Comparison of ENCODE assay signal across 1 fruit fly cellular context in the genomic region with DNA sequence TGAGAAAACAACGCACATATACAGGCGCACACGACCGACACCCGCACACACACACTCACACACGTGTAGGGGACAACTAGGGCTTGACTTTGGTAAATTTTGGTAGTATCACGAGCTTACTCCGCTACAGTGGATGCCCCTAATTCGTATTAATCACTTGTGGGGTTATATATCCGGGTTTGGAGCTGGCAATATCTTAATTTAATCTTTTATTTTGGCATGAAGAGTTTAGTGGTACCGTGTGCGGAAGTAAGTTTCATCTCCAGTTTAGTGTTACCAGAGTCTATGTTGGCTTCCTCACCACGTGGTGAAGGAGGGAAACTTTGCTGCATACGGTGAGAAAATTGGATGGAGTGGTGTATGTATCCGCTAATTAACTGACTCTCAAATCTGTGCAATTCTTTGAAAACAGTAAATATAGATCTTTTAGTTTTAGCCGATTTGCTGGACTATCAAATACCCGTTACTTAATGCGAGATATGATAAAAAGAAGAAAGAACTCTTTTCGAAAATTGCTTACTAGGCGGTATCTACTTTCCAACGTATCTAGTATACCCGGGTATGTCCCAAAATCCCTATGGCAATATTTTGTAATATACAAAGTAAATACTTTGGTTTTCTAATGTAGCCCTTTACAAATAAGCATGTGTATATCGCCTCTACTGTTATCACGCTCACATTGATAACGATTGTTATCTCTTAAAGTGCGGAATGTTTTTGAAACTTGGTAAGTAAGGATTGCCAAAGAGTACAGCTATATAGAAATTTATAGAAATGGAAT.
A peak's percentile ranks its signal among the peaks of the same experiment; 100 is the strongest.
TF ChIP-seq lines count a peak whose summit lies in the region.

A gene (minus strand): TSS at position 263 of the 781 bp plus-strand sequence.
A gene (plus strand): TSS at position 491 of the 781 bp plus-strand sequence.

TF ChIP-seq in whole organism, embryonic, 481 proteins besides CTCF, POLR2A, EP300 and RAD21 (continued from another document and continues in another):
- peak; percentile 17 for TF ChIP-seq CG12155 (GFP tag; optimal IDR thresholded peaks at IDR 0.05; lab: Kevin White, UChicago)
- 0 out of 3 replicates have a peak, but pooled peaks have one; percentile 44 for TF ChIP-seq vnd (GFP tag; IDR thresholded peaks at IDR 0.05; lab: Robert Waterston, UW; ENCODE audit: partially characterized antibody)
- TF ChIP-seq CG14667 (GFP tag; IDR thresholded peaks at IDR 0.05; lab: Robert Waterston, UW), result no peak
- TF ChIP-seq Poxn (GFP tag; IDR thresholded peaks at IDR 0.05; lab: Robert Waterston, UW), result no peak
- TF ChIP-seq CG18764 (GFP tag; optimal IDR thresholded peaks at IDR 0.05; lab: Kevin White, UChicago), result peak; percentile 28
- TF ChIP-seq Xbp1 (GFP tag; optimal IDR thresholded peaks at IDR 0.05; lab: Kevin White, UChicago), result peak; percentile 33
- TF ChIP-seq CG10366 (GFP tag; IDR thresholded peaks at IDR 0.05; lab: Robert Waterston, UW), result peak; percentile 23; the same call in 1 of the 2 replicates
- TF ChIP-seq ato (GFP tag; IDR thresholded peaks at IDR 0.05; lab: Robert Waterston, UW; ENCODE audit: partially characterized antibody), result no peak
- TF ChIP-seq fru (optimal IDR thresholded peaks at IDR 0.05; lab: Kevin White, UChicago), result no peak
- TF ChIP-seq tio (GFP tag; optimal IDR thresholded peaks at IDR 0.05; lab: Kevin White, UChicago), result peak; percentile 56
- peak in 1 of 2 experiments; percentile 10 for TF ChIP-seq Trl (optimal IDR thresholded peaks at IDR 0.05; lab: Kevin White, UChicago)
- peak; percentile 9 for TF ChIP-seq Trl (GFP tag; optimal IDR thresholded peaks at IDR 0.05; lab: Kevin White, UChicago)
- TF ChIP-seq ap (GFP tag; IDR thresholded peaks at IDR 0.05; lab: Robert Waterston, UW), result no peak; the same call in 1 of the 2 replicates
- TF ChIP-seq CG11456 (GFP tag; IDR thresholded peaks at IDR 0.05; lab: Robert Waterston, UW), result no peak
- peak; percentile 68; the same call in 2 of the 3 replicates for TF ChIP-seq CG2199 (GFP tag; IDR thresholded peaks at IDR 0.05; lab: Robert Waterston, UW)
- no peak for TF ChIP-seq Nf-YA (GFP tag; IDR thresholded peaks at IDR 0.05; lab: Robert Waterston, UW)
- peak; percentile 37 for TF ChIP-seq CG4820 (GFP tag; optimal IDR thresholded peaks at IDR 0.05; lab: Kevin White, UChicago)
- no peak for TF ChIP-seq Xrp1 (GFP tag; IDR thresholded peaks at IDR 0.05; lab: Robert Waterston, UW)
- TF ChIP-seq Hsf (GFP tag; optimal IDR thresholded peaks at IDR 0.05; lab: Kevin White, UChicago), result peak; percentile 68
- TF ChIP-seq sc (optimal IDR thresholded peaks at IDR 0.05; lab: Kevin White, UChicago), result no peak
- peak; percentile 77 for TF ChIP-seq sc (GFP tag; optimal IDR thresholded peaks at IDR 0.05; lab: Kevin White, UChicago)
- peak; percentile 51 for TF ChIP-seq stwl (tag; optimal IDR thresholded peaks at IDR 0.05; lab: Kevin White, UChicago)
- TF ChIP-seq cas (GFP tag; IDR thresholded peaks at IDR 0.05; lab: Robert Waterston, UW), result no peak
- peak; percentile 59 for TF ChIP-seq sna (GFP tag; IDR thresholded peaks at IDR 0.05; lab: Robert Waterston, UW; ENCODE audit: partially characterized antibody)
- TF ChIP-seq jing (GFP tag; optimal IDR thresholded peaks at IDR 0.05; lab: Kevin White, UChicago), result peak; percentile 35
- peak; percentile 14 for TF ChIP-seq Dad (GFP tag; optimal IDR thresholded peaks at IDR 0.05; lab: Kevin White, UChicago)
- peak; percentile 28 for TF ChIP-seq scrt (GFP tag; optimal IDR thresholded peaks at IDR 0.05; lab: Kevin White, UChicago)
- no peak for TF ChIP-seq CG8388 (GFP tag; optimal IDR thresholded peaks at IDR 0.05; lab: Kevin White, UChicago)
- TF ChIP-seq CG12104 (GFP tag; optimal IDR thresholded peaks at IDR 0.05; lab: Kevin White, UChicago), result peak; percentile 56
- TF ChIP-seq ttk (GFP tag; IDR thresholded peaks at IDR 0.05; lab: Robert Waterston, UW), result no peak
- TF ChIP-seq oc (tag; optimal IDR thresholded peaks at IDR 0.05; lab: Kevin White, UChicago), result peak; percentile 72
- TF ChIP-seq D19A (tag; optimal IDR thresholded peaks at IDR 0.05; lab: Kevin White, UChicago), result no peak
- TF ChIP-seq wor (GFP tag; IDR thresholded peaks at IDR 0.05; lab: Robert Waterston, UW), result no peak
- TF ChIP-seq CG4328 (GFP tag; optimal IDR thresholded peaks at IDR 0.05; lab: Kevin White, UChicago), result peak; percentile 18
- peak; percentile 40 for TF ChIP-seq CG17359 (tag; optimal IDR thresholded peaks at IDR 0.05; lab: Kevin White, UChicago)
- TF ChIP-seq CG13624 (GFP tag; optimal IDR thresholded peaks at IDR 0.05; lab: Kevin White, UChicago), result peak; percentile 45
- peak; percentile 94 for TF ChIP-seq gfzf (GFP tag; optimal IDR thresholded peaks at IDR 0.05; lab: Kevin White, UChicago)
- TF ChIP-seq esg (GFP tag; conservative IDR thresholded peaks at IDR 0.05; lab: Robert Waterston, UW), result no peak
- TF ChIP-seq Blimp-1 (GFP tag; optimal IDR thresholded peaks at IDR 0.05; lab: Kevin White, UChicago), result peak; percentile 2
- peak; percentile 75 for TF ChIP-seq CG10209 (GFP tag; optimal IDR thresholded peaks at IDR 0.05; lab: Kevin White, UChicago)
- no peak for TF ChIP-seq Oli (tag; optimal IDR thresholded peaks at IDR 0.05; lab: Kevin White, UChicago)
- no peak for TF ChIP-seq CG31388 (GFP tag; optimal IDR thresholded peaks at IDR 0.05; lab: Kevin White, UChicago)
- TF ChIP-seq amos (GFP tag; IDR thresholded peaks at IDR 0.05; lab: Robert Waterston, UW; ENCODE audit: partially characterized antibody), result peak; percentile 35; the same call in 1 of the 2 replicates
- TF ChIP-seq HmgZ (tag; optimal IDR thresholded peaks at IDR 0.05; lab: Kevin White, UChicago), result peak; percentile 16
- TF ChIP-seq CG6854 (GFP tag; optimal IDR thresholded peaks at IDR 0.05; lab: Kevin White, UChicago), result no peak
- no peak for TF ChIP-seq Spps (tag; optimal IDR thresholded peaks at IDR 0.05; lab: Kevin White, UChicago)
- peak; percentile 73 for TF ChIP-seq CG1603 (tag; optimal IDR thresholded peaks at IDR 0.05; lab: Kevin White, UChicago)
- TF ChIP-seq ac (GFP tag; optimal IDR thresholded peaks at IDR 0.05; lab: Kevin White, UChicago), result no peak
- no peak for TF ChIP-seq CG16815 (GFP tag; optimal IDR thresholded peaks at IDR 0.05; lab: Kevin White, UChicago)
- TF ChIP-seq CG6272 (GFP tag; IDR thresholded peaks at IDR 0.05; lab: Robert Waterston, UW), result 0 out of 2 replicates have a peak, but pooled peaks have one; percentile 7
- TF ChIP-seq CG5953 (GFP tag; IDR thresholded peaks at IDR 0.05; lab: Robert Waterston, UW), result no peak
- no peak for TF ChIP-seq Jarid2 (GFP tag; optimal IDR thresholded peaks at IDR 0.05; lab: Kevin White, UChicago)
- peak; percentile 39 for TF ChIP-seq CG18011 (GFP tag; optimal IDR thresholded peaks at IDR 0.05; lab: Kevin White, UChicago)
- TF ChIP-seq ERR (GFP tag; optimal IDR thresholded peaks at IDR 0.05; lab: Kevin White, UChicago), result no peak
- TF ChIP-seq CG33557 (GFP tag; optimal IDR thresholded peaks at IDR 0.05; lab: Kevin White, UChicago), result peak; percentile 73
- no peak for TF ChIP-seq CG8281 (tag; optimal IDR thresholded peaks at IDR 0.05; lab: Kevin White, UChicago)
- TF ChIP-seq Deaf1 (tag; optimal IDR thresholded peaks at IDR 0.05; lab: Kevin White, UChicago), result no peak
- TF ChIP-seq CG7357 (GFP tag; IDR thresholded peaks at IDR 0.05; lab: Robert Waterston, UW), result no peak
- TF ChIP-seq Dref (GFP tag; IDR thresholded peaks at IDR 0.05; lab: Robert Waterston, UW), result peak; percentile 51
- TF ChIP-seq prd (optimal IDR thresholded peaks at IDR 0.05; lab: Kevin White, UChicago), result no peak
- TF ChIP-seq prd (GFP tag; IDR thresholded peaks at IDR 0.05; lab: Robert Waterston, UW), result peak; percentile 49
- TF ChIP-seq cwo (GFP tag; optimal IDR thresholded peaks at IDR 0.05; lab: Kevin White, UChicago), result no peak
- peak; percentile 37 for TF ChIP-seq CG3407 (GFP tag; optimal IDR thresholded peaks at IDR 0.05; lab: Kevin White, UChicago)
- TF ChIP-seq HHEX (GFP tag; optimal IDR thresholded peaks at IDR 0.05; lab: Kevin White, UChicago), result peak; percentile 57
- TF ChIP-seq CG8089 (GFP tag; optimal IDR thresholded peaks at IDR 0.05; lab: Kevin White, UChicago), result peak; percentile 75
- TF ChIP-seq chn (GFP tag; optimal IDR thresholded peaks at IDR 0.05; lab: Kevin White, UChicago), result peak; percentile 19
- peak; percentile 41; the same call in 1 of the 2 replicates for TF ChIP-seq dimm (GFP tag; IDR thresholded peaks at IDR 0.05; lab: Robert Waterston, UW)
- peak; percentile 98 for TF ChIP-seq MESR4 (GFP tag; optimal IDR thresholded peaks at IDR 0.05; lab: Kevin White, UChicago)
- TF ChIP-seq abd-A (tag; optimal IDR thresholded peaks at IDR 0.05; lab: Kevin White, UChicago), result no peak
- peak; percentile 76 for TF ChIP-seq pho (GFP tag; optimal IDR thresholded peaks at IDR 0.05; lab: Kevin White, UChicago)
- peak; percentile 96 for TF ChIP-seq CG4617 (GFP tag; optimal IDR thresholded peaks at IDR 0.05; lab: Kevin White, UChicago; ENCODE audit: borderline replicate concordance)
- TF ChIP-seq Ssrp (tag; optimal IDR thresholded peaks at IDR 0.05; lab: Kevin White, UChicago), result no peak
- peak; percentile 35; the same call in 1 of the 2 replicates for TF ChIP-seq CG11247 (GFP tag; IDR thresholded peaks at IDR 0.05; lab: Robert Waterston, UW)
- peak; percentile 71 for TF ChIP-seq HLH54F (GFP tag; optimal IDR thresholded peaks at IDR 0.05; lab: Kevin White, UChicago)
- no peak for TF ChIP-seq Awh (GFP tag; IDR thresholded peaks at IDR 0.05; lab: Robert Waterston, UW)
- TF ChIP-seq fd96Cb (tag; optimal IDR thresholded peaks at IDR 0.05; lab: Kevin White, UChicago), result no peak
- no peak for TF ChIP-seq jumu (GFP tag; optimal IDR thresholded peaks at IDR 0.05; lab: Kevin White, UChicago)
- peak; percentile 48; the same call in 2 of the 3 replicates for TF ChIP-seq CG11560 (tag; IDR thresholded peaks at IDR 0.05; lab: Robert Waterston, UW)
- no peak for TF ChIP-seq gce (GFP tag; IDR thresholded peaks at IDR 0.05; lab: Robert Waterston, UW)
- no peak for TF ChIP-seq croc (GFP tag; conservative IDR thresholded peaks at IDR 0.05; lab: Robert Waterston, UW)
- TF ChIP-seq row (GFP tag; IDR thresholded peaks at IDR 0.05; lab: Robert Waterston, UW), result peak; percentile 9; the same call in 1 of the 3 replicates
- no peak for TF ChIP-seq chinmo (GFP tag; IDR thresholded peaks at IDR 0.05; lab: Robert Waterston, UW; ENCODE audit: partially characterized antibody)
- TF ChIP-seq exex (tag; optimal IDR thresholded peaks at IDR 0.05; lab: Kevin White, UChicago), result no peak
- peak; percentile 58 for TF ChIP-seq CG6813 (GFP tag; optimal IDR thresholded peaks at IDR 0.05; lab: Kevin White, UChicago)
- no peak for TF ChIP-seq CG6654 (GFP tag; optimal IDR thresholded peaks at IDR 0.05; lab: Kevin White, UChicago)
- peak; percentile 40 for TF ChIP-seq CG4282 (GFP tag; optimal IDR thresholded peaks at IDR 0.05; lab: Kevin White, UChicago)
- no peak for TF ChIP-seq jigr1 (GFP tag; IDR thresholded peaks at IDR 0.05; lab: Robert Waterston, UW)
- TF ChIP-seq CG6791 (GFP tag; IDR thresholded peaks at IDR 0.05; lab: Robert Waterston, UW; ENCODE audit: partially characterized antibody), result peak; percentile 18; the same call in 1 of the 3 replicates
- TF ChIP-seq Camta (GFP tag; optimal IDR thresholded peaks at IDR 0.05; lab: Kevin White, UChicago), result peak; percentile 48
- peak; percentile 59 for TF ChIP-seq lilli (GFP tag; optimal IDR thresholded peaks at IDR 0.05; lab: Kevin White, UChicago)
- TF ChIP-seq CG14860 (GFP tag; IDR thresholded peaks at IDR 0.05; lab: Robert Waterston, UW; ENCODE audit: partially characterized antibody), result no peak
- no peak for TF ChIP-seq Abd-B (GFP tag; optimal IDR thresholded peaks at IDR 0.05; lab: Kevin White, UChicago)
- TF ChIP-seq CG17385 (GFP tag; optimal IDR thresholded peaks at IDR 0.05; lab: Kevin White, UChicago), result peak; percentile 53
- TF ChIP-seq hbn (GFP tag; IDR thresholded peaks at IDR 0.05; lab: Robert Waterston, UW; ENCODE audit: partially characterized antibody), result no peak
- TF ChIP-seq dmrt11E (tag; optimal IDR thresholded peaks at IDR 0.05; lab: Kevin White, UChicago), result peak; percentile 39
- peak; percentile 4 for TF ChIP-seq CG10147 (GFP tag; optimal IDR thresholded peaks at IDR 0.05; lab: Kevin White, UChicago)
- peak; percentile 71 for TF ChIP-seq CG14014 (GFP tag; IDR thresholded peaks at IDR 0.05; lab: Robert Waterston, UW)
- TF ChIP-seq CG17361 (GFP tag; IDR thresholded peaks at IDR 0.05; lab: Robert Waterston, UW), result no peak
- peak; percentile 50 for TF ChIP-seq lab (GFP tag; optimal IDR thresholded peaks at IDR 0.05; lab: Kevin White, UChicago)
- peak; percentile 9 for TF ChIP-seq zen (tag; optimal IDR thresholded peaks at IDR 0.05; lab: Kevin White, UChicago)
- TF ChIP-seq CG6683 (GFP tag; optimal IDR thresholded peaks at IDR 0.05; lab: Kevin White, UChicago), result no peak
- TF ChIP-seq ind (GFP tag; optimal IDR thresholded peaks at IDR 0.05; lab: Kevin White, UChicago), result no peak
- peak; percentile 33 for TF ChIP-seq CG5180 (GFP tag; optimal IDR thresholded peaks at IDR 0.05; lab: Kevin White, UChicago)
- TF ChIP-seq Rx (GFP tag; IDR thresholded peaks at IDR 0.05; lab: Robert Waterston, UW), result no peak
- peak; percentile 68 for TF ChIP-seq CG13287 (GFP tag; IDR thresholded peaks at IDR 0.05; lab: Robert Waterston, UW; ENCODE audit: partially characterized antibody)
- peak; percentile 17 for TF ChIP-seq gro (GFP tag; optimal IDR thresholded peaks at IDR 0.05; lab: Kevin White, UChicago)
- peak; percentile 47 for TF ChIP-seq CG11504 (tag; optimal IDR thresholded peaks at IDR 0.05; lab: Kevin White, UChicago)
- TF ChIP-seq grau (tag; optimal IDR thresholded peaks at IDR 0.05; lab: Kevin White, UChicago), result no peak
- TF ChIP-seq CG15011 (GFP tag; optimal IDR thresholded peaks at IDR 0.05; lab: Kevin White, UChicago), result no peak
- peak; percentile 57 for TF ChIP-seq slbo (GFP tag; IDR thresholded peaks at IDR 0.05; lab: Robert Waterston, UW)
- TF ChIP-seq CG2889 (GFP tag; IDR thresholded peaks at IDR 0.05; lab: Robert Waterston, UW), result no peak
- peak; percentile 70 for TF ChIP-seq D19B (GFP tag; optimal IDR thresholded peaks at IDR 0.05; lab: Kevin White, UChicago)
- TF ChIP-seq Doc2 (GFP tag; IDR thresholded peaks at IDR 0.05; lab: Robert Waterston, UW), result no peak
- no peak for TF ChIP-seq CG18599 (GFP tag; optimal IDR thresholded peaks at IDR 0.05; lab: Kevin White, UChicago)
- TF ChIP-seq CG2875 (GFP tag; optimal IDR thresholded peaks at IDR 0.05; lab: Kevin White, UChicago), result peak; percentile 42
- no peak for TF ChIP-seq ssp (GFP tag; IDR thresholded peaks at IDR 0.05; lab: Robert Waterston, UW)
- peak; percentile 93 for TF ChIP-seq sd (tag; optimal IDR thresholded peaks at IDR 0.05; lab: Kevin White, UChicago)
- no peak for TF ChIP-seq CG10959 (GFP tag; IDR thresholded peaks at IDR 0.05; lab: Robert Waterston, UW)
- TF ChIP-seq Myb (GFP tag; optimal IDR thresholded peaks at IDR 0.05; lab: Kevin White, UChicago), result peak; percentile 90
- peak; percentile 7 for TF ChIP-seq CG8290 (GFP tag; optimal IDR thresholded peaks at IDR 0.05; lab: Kevin White, UChicago)
- TF ChIP-seq CG8290 (tag; optimal IDR thresholded peaks at IDR 0.05; lab: Kevin White, UChicago), result peak; percentile 76 to 79
